Worm (Caenorhabditis elegans) whole organism, young adult: ENCODE results near the gene sulp-3.

Experiments used
- B0035.1 ChIP-seq: sonication (generic microtip); optimal IDR thresholded peaks from 2 replicates; lab custom pipeline; 2016; ENCODE audit warnings: missing genetic modification characterization, mild to moderate bottlenecking, missing compliant biosample characterization, missing genotype, missing genetic modification reagents
- F33H1.4 ChIP-seq: fragments of 200-800 bp; sonication (Bioruptor generic); IDR thresholded peaks from 2 replicates; pipeline ENCODE4 v1.3.6; 2022; ENCODE audit warnings: missing genetic modification reagents, missing genetic modification characterization, missing compliant biosample characterization
- F39B2.1 ChIP-seq: fragments of 200-800 bp; sonication (Bioruptor generic); IDR thresholded peaks from 2 replicates; pipeline ENCODE4 v1.3.6; 2022; ENCODE audit warnings: missing genetic modification reagents, missing genetic modification characterization, missing compliant biosample characterization
- F52B5.7 ChIP-seq: sonication (generic microtip); optimal IDR thresholded peaks from 2 replicates; lab custom pipeline; 2016; ENCODE audit warnings: mild to moderate bottlenecking, missing genetic modification characterization, missing compliant biosample characterization
- aptf-2 ChIP-seq: fragments of 200-800 bp; sonication (Bioruptor generic); conservative IDR thresholded peaks from 2 replicates; pipeline ENCODE4 v1.3.6; 2022; ENCODE audit warnings: missing genetic modification reagents, missing genetic modification characterization, missing compliant biosample characterization
- athp-1 ChIP-seq: sonication (generic microtip); optimal IDR thresholded peaks from 2 replicates; lab custom pipeline; 2017; ENCODE audit warnings: mild to moderate bottlenecking, missing genetic modification characterization, missing compliant biosample characterization
- efl-1 ChIP-seq: fragments of 150-350 bp; optimal IDR thresholded peaks from 2 replicates; lab custom pipeline; 2014; ENCODE audit warnings: missing biosample characterization, missing genetic modification reagents, missing genetic modification characterization
- fkh-3 ChIP-seq: sonication (generic microtip); optimal IDR thresholded peaks from 2 replicates; lab custom pipeline; 2016; ENCODE audit warnings: mild to moderate bottlenecking, missing genetic modification characterization, missing compliant biosample characterization
- gei-17 ChIP-seq: fragments of 200-800 bp; sonication (Bioruptor generic); optimal IDR thresholded peaks from 2 replicates; lab custom pipeline; 2018; ENCODE audit warnings: mild to moderate bottlenecking, missing genetic modification characterization, missing compliant biosample characterization
- hlh-12 ChIP-seq: sonication (generic microtip); optimal IDR thresholded peaks from 2 replicates; lab custom pipeline; 2016; ENCODE audit warnings: missing genetic modification characterization, missing compliant biosample characterization
- lsl-1 ChIP-seq: fragments of 200-800 bp; sonication (Bioruptor generic); optimal IDR thresholded peaks from 2 replicates; lab custom pipeline; 2018; ENCODE audit warnings: mild to moderate bottlenecking, missing genetic modification characterization, moderate library complexity, missing compliant biosample characterization
- mxl-1 ChIP-seq: sonication (generic microtip); optimal IDR thresholded peaks from 2 replicates; lab custom pipeline; 2016; ENCODE audit warnings: missing genetic modification characterization, missing compliant biosample characterization
- snpc-4 ChIP-seq, 5 experiments: fragments of 150-350 bp in 1 of 5; sonication (generic microtip) in 4 of 5; optimal IDR thresholded peaks; 2 replicates each; lab custom pipeline; 2014 to 2018; ENCODE audit warnings: missing genetic modification characterization in 5 of 5, missing biosample characterization in 3 of 5, antibody characterized with exemption in 2 of 5, mild to moderate bottlenecking in 2 of 5, missing compliant biosample characterization in 2 of 5, missing genotype in 2 of 5, moderate library complexity in 2 of 5, missing genetic modification reagents in 1 of 5
- unc-62 ChIP-seq: fragments of 150-350 bp; optimal IDR thresholded peaks from 2 replicates; lab custom pipeline; 2014; ENCODE audit warnings: missing biosample characterization, missing genetic modification reagents, missing genetic modification characterization

- TF ChIP-seq F39B2.1 (no peak), aptf-2 (GFP tag; lab: Robert Waterston, UW) (no peak), F52B5.7 (no peak), athp-1 (tag; lab: Kevin White, UChicago) (no peak), B0035.1 (tag; lab: Kevin White, UChicago) (no peak), F33H1.4 (GFP tag; lab: Robert Waterston, UW) (no peak), gei-17 (no peak), mxl-1 (tag; lab: Kevin White, UChicago) (no peak), fkh-3 (tag; lab: Kevin White, UChicago) (no peak), snpc-4 (GFP tag; optimal IDR thresholded peaks at IDR 0.05; lab: Kevin White, UChicago) (no peak), snpc-4 (tag; optimal IDR thresholded peaks at IDR 0.05; lab: Kevin White, UChicago) (no peak), efl-1 (GFP tag; lab: Kevin White, UChicago) (no peak), unc-62 (no peak), hlh-12 (tag; lab: Kevin White, UChicago) (no peak), lsl-1 (no peak)
These were observed 15.0 kb upstream of the sulp-3 start for ce11 chrX:8423199-8423598.
